Worm (Caenorhabditis elegans): ENCODE data around the gene C17B7.3.

The C17B7.3 gene

ce11 chrV:3333334-3333733, 9.3 kb upstream of the C17B7.3 start, which contains the start of gene C17B7.5:
TSS of gene C17B7.5 (plus strand) at chrV:3333634.
- TF ChIP-seq nhr-6 (tag; optimal IDR thresholded peaks at IDR 0.05) (no peak), lsy-2 (tag; optimal IDR thresholded peaks at IDR 0.05) (no peak), ztf-11 (tag; optimal IDR thresholded peaks at IDR 0.05) (no peak), zag-1 (tag; optimal IDR thresholded peaks at IDR 0.05) (no peak), sma-3 (GFP tag; optimal IDR thresholded peaks at IDR 0.05) (no peak), ceh-82 (tag; optimal IDR thresholded peaks at IDR 0.05) (no peak), nhr-77 (tag; optimal IDR thresholded peaks at IDR 0.05) (no peak), nhr-23 (tag; optimal IDR thresholded peaks at IDR 0.05) (no peak), elt-1 (tag; optimal IDR thresholded peaks at IDR 0.05) (no peak), lin-39 (tag; optimal IDR thresholded peaks at IDR 0.05) (no peak), mbf-1 (tag; optimal IDR thresholded peaks at IDR 0.05) (no peak), Y55F3AM.14 (GFP tag; optimal IDR thresholded peaks at IDR 0.05) (no peak), alr-1 (tag; optimal IDR thresholded peaks at IDR 0.05) (no peak)

DNA sequence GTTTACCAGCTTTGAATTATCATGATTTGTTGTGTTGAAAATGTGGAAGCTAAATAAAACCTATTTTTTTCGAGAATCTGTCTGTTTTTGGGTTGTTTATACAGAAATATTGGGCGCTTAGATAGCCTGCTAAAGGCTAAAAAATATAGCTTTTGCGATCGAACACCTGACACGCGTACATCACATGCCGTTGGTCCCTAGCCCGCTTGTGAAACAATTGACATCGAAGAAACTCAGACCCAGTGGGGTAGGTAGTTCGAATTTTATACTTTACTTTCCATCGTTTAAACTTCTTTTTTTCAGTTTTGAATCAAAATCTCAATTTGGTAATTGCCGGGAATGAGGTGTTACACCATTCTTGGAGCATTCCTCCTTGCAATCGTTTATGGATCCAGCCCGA, 3.6 kb upstream of the C17B7.3 start, which contains the start of gene C17B7.4:
Gene C17B7.4, plus strand, starts transcription at position 301 of the 400 bp plus-strand sequence.
- no peak for TF ChIP-seq ceh-16 (tag; optimal IDR thresholded peaks at IDR 0.05)
- TF ChIP-seq zag-1 (tag; optimal IDR thresholded peaks at IDR 0.05) = no peak
- TF ChIP-seq egl-27 (tag; optimal IDR thresholded peaks at IDR 0.05) = no peak
- TF ChIP-seq nhr-10 (tag; optimal IDR thresholded peaks at IDR 0.05) = no peak
- TF ChIP-seq unc-39 (tag; optimal IDR thresholded peaks at IDR 0.05) = no peak
- TF ChIP-seq C34F6.9 (tag; optimal IDR thresholded peaks at IDR 0.05) = no peak
- TF ChIP-seq R02D3.7 (tag; optimal IDR thresholded peaks at IDR 0.05) = no peak
- no peak for TF ChIP-seq lin-39 (tag; optimal IDR thresholded peaks at IDR 0.05)
- TF ChIP-seq nhr-21 (tag; optimal IDR thresholded peaks at IDR 0.05) = no peak
- TF ChIP-seq peb-1 (tag; optimal IDR thresholded peaks at IDR 0.05) = no peak
- no peak for TF ChIP-seq ztf-4 (tag; optimal IDR thresholded peaks at IDR 0.05)
- no peak for TF ChIP-seq mab-5 (tag; optimal IDR thresholded peaks at IDR 0.05)
- TF ChIP-seq alr-1 (tag; optimal IDR thresholded peaks at IDR 0.05) = no peak
- TF ChIP-seq ztf-11 (tag; optimal IDR thresholded peaks at IDR 0.05) = no peak
- no peak for TF ChIP-seq gmeb-1 (tag; optimal IDR thresholded peaks at IDR 0.05)
- no peak for TF ChIP-seq ama-1 (optimal IDR thresholded peaks at IDR 0.05)
- no peak for TF ChIP-seq nhr-25 (tag; optimal IDR thresholded peaks at IDR 0.05)

- TF ChIP-seq elt-3 (tag; optimal IDR thresholded peaks at IDR 0.05) = no peak
- TF ChIP-seq sma-9 (GFP tag; optimal IDR thresholded peaks at IDR 0.05) = peak; percentile 40
- TF ChIP-seq sma-9 (tag; optimal IDR thresholded peaks at IDR 0.05) = no peak
Measured at ce11 chrV:3341906-3342305, 698 bp upstream of the C17B7.3 start, which contains the start of gene C17B7.10. TSS of gene C17B7.10 (minus strand) at chrV:3342006.

DNA sequence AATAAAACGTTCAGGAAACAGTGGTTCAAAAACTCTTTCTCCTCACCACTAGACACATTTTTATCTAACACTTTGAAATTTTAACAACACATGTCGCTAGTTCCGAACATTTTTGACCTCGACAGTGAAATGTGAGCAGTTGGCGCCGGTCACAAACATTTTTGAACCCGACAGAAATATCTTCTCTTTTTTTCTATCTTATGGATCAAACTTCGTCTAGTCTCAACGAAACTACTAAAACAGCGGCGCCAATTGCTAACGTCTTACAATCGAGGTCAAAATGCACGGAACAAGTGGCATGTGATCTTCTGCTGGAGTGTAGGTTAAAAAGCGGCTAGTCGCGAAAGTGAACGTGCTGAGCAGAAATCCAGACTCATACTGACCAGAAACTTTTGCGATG, 1.4 kb downstream of the C17B7.3 start:
- TF ChIP-seq F13H6.1 (tag; optimal IDR thresholded peaks at IDR 0.05) (peak; percentile 80), ceh-16 (tag; optimal IDR thresholded peaks at IDR 0.05) (no peak), sma-9 (GFP tag; optimal IDR thresholded peaks at IDR 0.05) (peak; percentile 91), sma-9 (tag; optimal IDR thresholded peaks at IDR 0.05) (no peak)

ce11 chrV:3346434-3347019, 3.9 kb downstream of the C17B7.3 start, which contains the start of gene fbxa-65:
TSS of gene fbxa-65 (minus strand) at chrV:3346484.
- peak in 1 of 2 experiments; percentile 19 for TF ChIP-seq lsy-2 (tag; optimal IDR thresholded peaks at IDR 0.05)
- TF ChIP-seq alr-1 (tag; optimal IDR thresholded peaks at IDR 0.05) = no peak
- TF ChIP-seq ztf-11 (tag; optimal IDR thresholded peaks at IDR 0.05) = no peak
- TF ChIP-seq ztf-1 (GFP tag; conservative IDR thresholded peaks at IDR 0.05) = no peak
- TF ChIP-seq C34F6.9 (tag; optimal IDR thresholded peaks at IDR 0.05) = peak; percentile 22
- peak; percentile 7 for TF ChIP-seq sma-9 (GFP tag; optimal IDR thresholded peaks at IDR 0.05)
- TF ChIP-seq sma-9 (tag; optimal IDR thresholded peaks at IDR 0.05) = no peak

- TF ChIP-seq elt-3 (tag; optimal IDR thresholded peaks at IDR 0.05) (no peak), sma-9 (GFP tag; optimal IDR thresholded peaks at IDR 0.05) (peak; percentile 88), sma-9 (tag; optimal IDR thresholded peaks at IDR 0.05) (no peak), dmd-4 (tag; optimal IDR thresholded peaks at IDR 0.05) (no peak), F13H6.1 (tag; optimal IDR thresholded peaks at IDR 0.05) (peak; percentile 57), gmeb-1 (tag; optimal IDR thresholded peaks at IDR 0.05) (no peak), ceh-16 (tag; optimal IDR thresholded peaks at IDR 0.05) (no peak), lsy-2 (tag; optimal IDR thresholded peaks at IDR 0.05) (peak in 1 of 2 experiments; percentile 36), R02D3.7 (tag; optimal IDR thresholded peaks at IDR 0.05) (no peak)
Measured at ce11 chrV:3347486-3347885, 4.9 kb downstream of the C17B7.3 start.

Data from whole organism, L2 larva.